Fruit fly (Drosophila melanogaster) S2 (cell line): ENCODE data around the gene Nnf1b.

Experiments
- CG8478 ChIP-seq: fragments of >200 bp; optimal IDR thresholded peaks from 2 replicates; lab custom pipeline; 2018
- CTCF ChIP-seq, 2 experiments: fragments of >200 bp; optimal IDR thresholded peaks; 2 replicates each; lab custom pipeline; 2018

The Nnf1b gene

dm6 chr2L:821986-822711 is 11.8 kb downstream of the Nnf1b start:
- TF ChIP-seq CG8478 (lab: Kevin White, UChicago) (no peak), CTCF (optimal IDR thresholded peaks at IDR 0.05; lab: Kevin White, UChicago) (no peak)

- TF ChIP-seq CG8478 (lab: Kevin White, UChicago) (no peak), CTCF (optimal IDR thresholded peaks at IDR 0.05; lab: Kevin White, UChicago) (peak; percentile 59 to 65)
Measured at dm6 chr2L:825768-826263, 15.4 kb downstream of the Nnf1b start, which contains the start of the genes CG3862 and dock. TSS of gene CG3862 (minus strand) at chr2L:825861. TSS of gene dock (plus strand) at chr2L:825969.

dm6 chr2L:826388-826787 is 16.0 kb downstream of the Nnf1b start:
- no peak for TF ChIP-seq CG8478 (lab: Kevin White, UChicago)
- no peak for TF ChIP-seq CTCF (optimal IDR thresholded peaks at IDR 0.05; lab: Kevin White, UChicago)

- no peak for TF ChIP-seq CTCF (optimal IDR thresholded peaks at IDR 0.05; lab: Kevin White, UChicago)
- no peak for TF ChIP-seq CG8478 (lab: Kevin White, UChicago)
Measured at dm6 chr2L:827049-827448, 16.7 kb downstream of the Nnf1b start.

dm6 chr2L:827516-828362 is 17.4 kb downstream of the Nnf1b start:
- no peak for TF ChIP-seq CG8478 (lab: Kevin White, UChicago)
- TF ChIP-seq CTCF (optimal IDR thresholded peaks at IDR 0.05; lab: Kevin White, UChicago), result no peak

dm6 chr2L:837989-838388 is 27.6 kb downstream of the Nnf1b start:
- TF ChIP-seq CTCF (optimal IDR thresholded peaks at IDR 0.05; lab: Kevin White, UChicago) (no peak), CG8478 (lab: Kevin White, UChicago) (no peak)

dm6 chr2L:838786-839185 is 28.4 kb downstream of the Nnf1b start:
- TF ChIP-seq CG8478 (lab: Kevin White, UChicago) (no peak), CTCF (optimal IDR thresholded peaks at IDR 0.05; lab: Kevin White, UChicago) (no peak)

- TF ChIP-seq CTCF (optimal IDR thresholded peaks at IDR 0.05; lab: Kevin White, UChicago) (no peak), CG8478 (lab: Kevin White, UChicago) (no peak)
Measured at dm6 chr2L:840022-840421, 29.6 kb downstream of the Nnf1b start.

- no peak for TF ChIP-seq CG8478 (lab: Kevin White, UChicago)
- no peak for TF ChIP-seq CTCF (optimal IDR thresholded peaks at IDR 0.05; lab: Kevin White, UChicago)
Measured at dm6 chr2L:840716-841115, 30.3 kb downstream of the Nnf1b start.

dm6 chr2L:841708-842107 is 31.3 kb downstream of the Nnf1b start:
- TF ChIP-seq CTCF (optimal IDR thresholded peaks at IDR 0.05; lab: Kevin White, UChicago) (no peak), CG8478 (lab: Kevin White, UChicago) (no peak)

- TF ChIP-seq CTCF (optimal IDR thresholded peaks at IDR 0.05; lab: Kevin White, UChicago), result no peak
Measured at dm6 chr2L:842873-843272, 32.5 kb downstream of the Nnf1b start.

- TF ChIP-seq CTCF (optimal IDR thresholded peaks at IDR 0.05; lab: Kevin White, UChicago), result no peak
Measured at dm6 chr2L:843301-843700, 32.9 kb downstream of the Nnf1b start.

- TF ChIP-seq CG8478 (lab: Kevin White, UChicago), result no peak
- TF ChIP-seq CTCF (optimal IDR thresholded peaks at IDR 0.05; lab: Kevin White, UChicago), result no peak
Measured at dm6 chr2L:843850-844791, 33.7 kb downstream of the Nnf1b start.

dm6 chr2L:845341-846004 is 35.1 kb downstream of the Nnf1b start:
- TF ChIP-seq CTCF (optimal IDR thresholded peaks at IDR 0.05; lab: Kevin White, UChicago), result no peak
- TF ChIP-seq CG8478 (lab: Kevin White, UChicago), result no peak
